Worm (Caenorhabditis elegans): ENCODE results near the gene vps-29.

DNA sequence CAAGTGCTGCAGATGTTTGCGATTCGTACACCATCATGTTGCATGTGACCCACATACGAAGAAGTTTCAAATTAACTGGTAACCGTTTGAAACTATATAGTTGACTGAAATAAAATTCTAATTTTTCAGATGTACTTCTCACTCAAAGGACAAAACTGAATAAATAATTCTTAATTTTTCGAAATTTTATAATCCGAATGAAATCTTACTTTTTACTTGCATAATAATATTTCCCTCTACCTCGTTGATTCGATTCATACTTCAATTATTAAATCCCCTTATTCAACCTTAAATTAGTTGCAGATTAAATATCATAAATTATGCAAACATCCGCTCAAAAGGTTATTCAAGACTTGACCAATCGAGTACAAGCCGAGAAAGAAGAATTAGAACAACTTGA, 26.9 kb downstream of the vps-29 start, which contains the start of gene T16H12.2:
- TF ChIP-seq ztf-4 (tag; optimal IDR thresholded peaks at IDR 0.05) (no peak), ZK546.5 (tag; optimal IDR thresholded peaks at IDR 0.05) (no peak), nhr-11 (tag; optimal IDR thresholded peaks at IDR 0.05) (no peak), ceh-82 (tag; optimal IDR thresholded peaks at IDR 0.05) (no peak), ceh-16 (tag; optimal IDR thresholded peaks at IDR 0.05) (no peak), lin-11 (tag; optimal IDR thresholded peaks at IDR 0.05) (no peak), nhr-12 (tag; optimal IDR thresholded peaks at IDR 0.05) (no peak), dmd-4 (tag; optimal IDR thresholded peaks at IDR 0.05) (no peak), snpc-4 (tag; optimal IDR thresholded peaks at IDR 0.05) (no peak), lsy-2 (tag; optimal IDR thresholded peaks at IDR 0.05) (no peak), alr-1 (tag; optimal IDR thresholded peaks at IDR 0.05) (no peak), mdl-1 (tag; optimal IDR thresholded peaks at IDR 0.05) (no peak)

Data from whole organism, L2 larva.